Fruit fly (Drosophila melanogaster) whole organism, prepupa: ENCODE measurements around the gene ct.

ENCODE experiments used
- CG10631 ChIP-seq: fragments of 200-800 bp; sonication (Bioruptor generic); optimal IDR thresholded peaks from 2 replicates; lab custom pipeline; 2016; ENCODE audit warnings: missing biosample characterization, missing genetic modification characterization
- CG10669 ChIP-seq: fragments of 200-800 bp; sonication (Bioruptor generic); optimal IDR thresholded peaks from 3 replicates; lab custom pipeline; 2018; ENCODE audit warnings: missing biosample characterization, mild to moderate bottlenecking, missing genetic modification characterization, moderate library complexity
- CG11294 ChIP-seq: fragments of 200-800 bp; sonication (Bioruptor generic); IDR thresholded peaks from 2 replicates; pipeline ENCODE4 v1.3.6; 2022; ENCODE audit warnings: missing biosample characterization, missing genetic modification characterization
- CG11762 ChIP-seq: fragments of 200-800 bp; sonication (Bioruptor generic); optimal IDR thresholded peaks from 3 replicates; lab custom pipeline; 2016; ENCODE audit warnings: missing biosample characterization, missing genetic modification characterization; ENCODE audit not compliant: insufficient read depth
- CG11902 ChIP-seq: fragments of 200-800 bp; sonication (Bioruptor generic); optimal IDR thresholded peaks from 3 replicates; lab custom pipeline; 2016; ENCODE audit warnings: missing biosample characterization, missing genetic modification characterization
- CG15336 ChIP-seq: fragments of 200-800 bp; sonication (Bioruptor generic); IDR thresholded peaks from 2 replicates; pipeline ENCODE4 v1.3.6; 2022; ENCODE audit warnings: missing biosample characterization, missing genetic modification characterization
- CG1621 ChIP-seq: fragments of 200-800 bp; sonication (Bioruptor generic); optimal IDR thresholded peaks from 3 replicates; lab custom pipeline; 2018; ENCODE audit warnings: missing biosample characterization, mild to moderate bottlenecking, missing genetic modification characterization
- CG16779 ChIP-seq: fragments of 200-800 bp; sonication (Bioruptor generic); optimal IDR thresholded peaks from 3 replicates; lab custom pipeline; 2017; ENCODE audit warnings: missing biosample characterization, mild to moderate bottlenecking, missing genetic modification characterization
- CG31627 ChIP-seq: fragments of 200-800 bp; sonication (Bioruptor generic); optimal IDR thresholded peaks from 3 replicates; lab custom pipeline; 2016; ENCODE audit warnings: missing biosample characterization, missing genetic modification characterization
- CG32006 ChIP-seq: fragments of 200-800 bp; sonication (Bioruptor generic); optimal IDR thresholded peaks from 3 replicates; lab custom pipeline; 2017; ENCODE audit warnings: missing biosample characterization, mild to moderate bottlenecking, missing genetic modification characterization
- CG34406 ChIP-seq: fragments of 200-800 bp; sonication (Bioruptor generic); optimal IDR thresholded peaks from 3 replicates; lab custom pipeline; 2016; ENCODE audit warnings: missing biosample characterization, missing genetic modification characterization
- CG3919 ChIP-seq: fragments of 200-800 bp; sonication (Bioruptor generic); optimal IDR thresholded peaks from 3 replicates; lab custom pipeline; 2016; ENCODE audit warnings: missing biosample characterization, missing genetic modification characterization
- CG6163 ChIP-seq: fragments of 200-800 bp; sonication (Bioruptor generic); IDR thresholded peaks from 3 replicates; pipeline ENCODE4 v1.3.6; 2022; ENCODE audit warnings: missing biosample characterization, missing genetic modification characterization
- CG6276 ChIP-seq: fragments of 200-800 bp; sonication (Bioruptor generic); optimal IDR thresholded peaks from 2 replicates; lab custom pipeline; 2017; ENCODE audit warnings: missing biosample characterization, mild to moderate bottlenecking, missing genetic modification characterization
- CG6792 ChIP-seq: fragments of 200-800 bp; sonication (Bioruptor generic); optimal IDR thresholded peaks from 3 replicates; lab custom pipeline; 2016; ENCODE audit warnings: missing biosample characterization, missing genetic modification characterization
- CG6808 ChIP-seq: fragments of 200-800 bp; sonication (Bioruptor generic); optimal IDR thresholded peaks from 3 replicates; lab custom pipeline; 2017; ENCODE audit warnings: missing biosample characterization, missing genetic modification characterization, mild to moderate bottlenecking, moderate library complexity, missing genetic modification reagents
- CG6854 ChIP-seq: fragments of 200-800 bp; sonication (Bioruptor generic); optimal IDR thresholded peaks from 2 replicates; lab custom pipeline; 2017; ENCODE audit warnings: missing biosample characterization, mild to moderate bottlenecking, missing genetic modification characterization
- CG7368 ChIP-seq: fragments of 200-800 bp; sonication (Bioruptor generic); optimal IDR thresholded peaks from 3 replicates; lab custom pipeline; 2016; ENCODE audit warnings: missing biosample characterization, missing genetic modification characterization
- CG8119 ChIP-seq: fragments of 200-800 bp; sonication (Bioruptor generic); IDR thresholded peaks from 3 replicates; pipeline ENCODE4 v1.3.6; 2022; ENCODE audit warnings: missing biosample characterization, missing genetic modification characterization
- CG8319 ChIP-seq: fragments of 200-800 bp; sonication (Bioruptor generic); optimal IDR thresholded peaks from 3 replicates; lab custom pipeline; 2016; ENCODE audit warnings: missing biosample characterization, missing genetic modification characterization
- CG8632 ChIP-seq: fragments of 200-800 bp; sonication (Bioruptor generic); optimal IDR thresholded peaks from 3 replicates; lab custom pipeline; 2016; ENCODE audit warnings: missing biosample characterization, missing genetic modification characterization
- Eip75B ChIP-seq: fragments of 200-800 bp; sonication (Bioruptor generic); optimal IDR thresholded peaks from 3 replicates; lab custom pipeline; 2016; ENCODE audit warnings: missing biosample characterization, missing genetic modification characterization
- Eip78C ChIP-seq: fragments of 200-800 bp; sonication (Bioruptor generic); peaks from one replicate; lab custom pipeline; 2016; ENCODE audit warnings: missing biosample characterization, missing genetic modification characterization
- Eip93F ChIP-seq: fragments of 200-800 bp; sonication (Bioruptor generic); optimal IDR thresholded peaks from 2 replicates; lab custom pipeline; 2016; ENCODE audit warnings: missing biosample characterization, mild to moderate bottlenecking, missing genetic modification characterization
- Ets21C ChIP-seq: fragments of 200-800 bp; sonication (Bioruptor generic); optimal IDR thresholded peaks from 3 replicates; lab custom pipeline; 2016; ENCODE audit warnings: missing biosample characterization, missing genetic modification characterization
- Ets96B ChIP-seq: fragments of 200-800 bp; optimal IDR thresholded peaks from 2 replicates; lab custom pipeline; 2019; ENCODE audit warnings: missing biosample characterization, mild to moderate bottlenecking, missing genetic modification characterization, moderate library complexity
- Gug ChIP-seq: fragments of 200-800 bp; sonication (Bioruptor generic); IDR thresholded peaks from 2 replicates; pipeline ENCODE4 v1.3.6; 2022; ENCODE audit warnings: missing biosample characterization, missing genetic modification characterization
- Hr38 ChIP-seq: sonication (Bioruptor generic); optimal IDR thresholded peaks from 2 replicates; lab custom pipeline; 2016; ENCODE audit warnings: missing biosample characterization, missing genetic modification characterization
- Hr4 ChIP-seq: fragments of 200-800 bp; sonication (Bioruptor generic); optimal IDR thresholded peaks from 3 replicates; lab custom pipeline; 2016; ENCODE audit warnings: missing biosample characterization, missing genetic modification characterization
- Lpt ChIP-seq: fragments of 200-800 bp; sonication (Bioruptor generic); optimal IDR thresholded peaks from 3 replicates; lab custom pipeline; 2016; ENCODE audit warnings: missing biosample characterization, missing genetic modification characterization
- Met ChIP-seq: fragments of 200-800 bp; sonication (Bioruptor generic); optimal IDR thresholded peaks from 3 replicates; lab custom pipeline; 2016; ENCODE audit warnings: missing biosample characterization, missing genetic modification characterization
- Smox ChIP-seq: fragments of 200-800 bp; sonication (Bioruptor generic); optimal IDR thresholded peaks from 3 replicates; lab custom pipeline; 2016; ENCODE audit warnings: missing biosample characterization, missing genetic modification characterization
- Sox102F ChIP-seq: fragments of 200-800 bp; sonication (Bioruptor generic); optimal IDR thresholded peaks from 2 replicates; lab custom pipeline; 2016; ENCODE audit warnings: missing biosample characterization, mild to moderate bottlenecking, missing genetic modification characterization
- Sox14 ChIP-seq: fragments of 200-800 bp; sonication (Bioruptor generic); optimal IDR thresholded peaks from 3 replicates; lab custom pipeline; 2016; ENCODE audit warnings: missing biosample characterization, missing genetic modification characterization
- achi ChIP-seq: fragments of 200-800 bp; sonication (Bioruptor generic); optimal IDR thresholded peaks from 3 replicates; lab custom pipeline; 2016; ENCODE audit warnings: missing biosample characterization, missing genetic modification characterization
- acj6 ChIP-seq: fragments of 200-800 bp; sonication (Bioruptor generic); optimal IDR thresholded peaks from 3 replicates; lab custom pipeline; 2016; ENCODE audit warnings: missing biosample characterization, missing genetic modification characterization
- cyc ChIP-seq: fragments of 200-800 bp; sonication (Bioruptor generic); optimal IDR thresholded peaks from 3 replicates; lab custom pipeline; 2016; ENCODE audit warnings: missing biosample characterization, missing genetic modification characterization
- dac ChIP-seq: fragments of 200-800 bp; sonication (Bioruptor generic); optimal IDR thresholded peaks from 2 replicates; lab custom pipeline; 2017; ENCODE audit warnings: missing biosample characterization, mild to moderate bottlenecking, missing genetic modification characterization
- dsx ChIP-seq: fragments of 200-800 bp; optimal IDR thresholded peaks from 3 replicates; lab custom pipeline; 2019; ENCODE audit warnings: missing biosample characterization, mild to moderate bottlenecking, missing genetic modification characterization, moderate library complexity; ENCODE audit not compliant: poor library complexity, severe bottlenecking
- eg ChIP-seq: fragments of 200-800 bp; sonication (Bioruptor generic); IDR thresholded peaks from 3 replicates; pipeline ENCODE4 v1.3.6; 2022; ENCODE audit warnings: missing biosample characterization, missing genetic modification characterization
- esn ChIP-seq: fragments of 200-800 bp; sonication (Bioruptor generic); optimal IDR thresholded peaks from 2 replicates; lab custom pipeline; 2016; ENCODE audit warnings: missing biosample characterization, mild to moderate bottlenecking, missing genetic modification characterization, moderate library complexity
- fd59A ChIP-seq: fragments of 200-800 bp; sonication (Bioruptor generic); optimal IDR thresholded peaks from 2 replicates; lab custom pipeline; 2017; ENCODE audit warnings: missing biosample characterization, mild to moderate bottlenecking, missing genetic modification characterization, missing genetic modification reagents
- fd85E ChIP-seq: fragments of 200-800 bp; sonication (Bioruptor generic); optimal IDR thresholded peaks from 3 replicates; lab custom pipeline; 2016; ENCODE audit warnings: missing biosample characterization, missing genetic modification characterization
- fkh ChIP-seq: fragments of 200-800 bp; sonication (Bioruptor generic); optimal IDR thresholded peaks from 3 replicates; lab custom pipeline; 2017; ENCODE audit warnings: missing biosample characterization, mild to moderate bottlenecking, missing genetic modification characterization, moderate library complexity
- lz ChIP-seq: fragments of 200-800 bp; sonication (Bioruptor generic); optimal IDR thresholded peaks from 3 replicates; lab custom pipeline; 2016; ENCODE audit warnings: missing biosample characterization, missing genetic modification characterization
- net ChIP-seq: fragments of 200-800 bp; sonication (Bioruptor generic); optimal IDR thresholded peaks from 3 replicates; lab custom pipeline; 2016; ENCODE audit warnings: missing biosample characterization, missing genetic modification characterization
- pdm3 ChIP-seq: fragments of 200-800 bp; sonication (Bioruptor generic); optimal IDR thresholded peaks from 3 replicates; lab custom pipeline; 2016; ENCODE audit warnings: missing biosample characterization, missing genetic modification characterization
- salr ChIP-seq, 2 experiments: fragments of 200-800 bp; sonication (Bioruptor generic); optimal IDR thresholded peaks; 3 replicates each; lab custom pipeline; 2016 to 2018; ENCODE audit warnings: missing biosample characterization in 2 of 2, missing genetic modification characterization in 2 of 2, mild to moderate bottlenecking in 1 of 2
- ss ChIP-seq, 2 experiments: fragments of 200-800 bp; sonication (Bioruptor generic); optimal IDR thresholded peaks; 2 replicates in 1 of 2; 3 replicates in 1 of 2; lab custom pipeline; 2017 to 2018; ENCODE audit warnings: mild to moderate bottlenecking in 2 of 2, missing biosample characterization in 2 of 2, missing genetic modification characterization in 2 of 2, moderate library complexity in 1 of 2
- svp ChIP-seq: fragments of 200-800 bp; sonication (Bioruptor generic); peaks from one replicate; lab custom pipeline; 2016; ENCODE audit warnings: missing biosample characterization, missing genetic modification characterization
- topi ChIP-seq: fragments of 200-800 bp; sonication (Bioruptor generic); optimal IDR thresholded peaks from 3 replicates; lab custom pipeline; 2016; ENCODE audit warnings: missing biosample characterization, missing genetic modification characterization
- vri ChIP-seq: fragments of 200-800 bp; sonication (Bioruptor generic); optimal IDR thresholded peaks from 3 replicates; lab custom pipeline; 2016; ENCODE audit warnings: missing biosample characterization, mild to moderate bottlenecking, missing genetic modification characterization

Gene ct

dm6 chrX:7700239-7700793 is 92.1 kb downstream of the ct start:
- no peak for TF ChIP-seq CG6854 (GFP tag; lab: Kevin White, UChicago)
- TF ChIP-seq CG15336, result peak; percentile 88
- TF ChIP-seq CG6808 (GFP tag; lab: Kevin White, UChicago), result no peak
- TF ChIP-seq CG8119 (GFP tag; lab: Robert Waterston, UW), result peak; percentile 82
- TF ChIP-seq CG11762 (GFP tag; lab: Kevin White, UChicago), result peak; percentile 58
- peak; percentile 85 for TF ChIP-seq topi (GFP tag; lab: Kevin White, UChicago)
- no peak for TF ChIP-seq CG16779 (tag; lab: Kevin White, UChicago)
- TF ChIP-seq esn (GFP tag; lab: Kevin White, UChicago), result peak; percentile 85
- TF ChIP-seq fd59A (GFP tag; lab: Kevin White, UChicago), result peak; percentile 60
- TF ChIP-seq CG6792 (GFP tag; lab: Kevin White, UChicago), result peak; percentile 76
- peak; percentile 50 for TF ChIP-seq Ets96B
- TF ChIP-seq CG3919, result peak; percentile 79
- TF ChIP-seq CG11902, result peak; percentile 80
- peak; percentile 92 for TF ChIP-seq CG31627
- TF ChIP-seq Hr38 (GFP tag; lab: Kevin White, UChicago), result peak; percentile 73
- peak; percentile 74 for TF ChIP-seq fkh
- peak; percentile 59 for TF ChIP-seq CG34406 (GFP tag; lab: Kevin White, UChicago)
- peak; percentile 85 for TF ChIP-seq Sox14 (GFP tag; lab: Kevin White, UChicago)
- peak; percentile 79 for TF ChIP-seq CG7368 (GFP tag; lab: Kevin White, UChicago)
- TF ChIP-seq CG6276 (GFP tag; lab: Kevin White, UChicago), result peak; percentile 78
- peak; percentile 71 for TF ChIP-seq CG10631 (GFP tag; lab: Kevin White, UChicago)
- peak; percentile 89 for TF ChIP-seq CG6163 (GFP tag; lab: Robert Waterston, UW)
- peak; percentile 96 for TF ChIP-seq eg
- TF ChIP-seq Hr4 (GFP tag; lab: Kevin White, UChicago), result peak; percentile 85
- peak; percentile 53 for TF ChIP-seq CG8632 (GFP tag; lab: Kevin White, UChicago)
- TF ChIP-seq CG8319, result peak; percentile 56
- peak; percentile 44 for TF ChIP-seq Eip75B (GFP tag; lab: Kevin White, UChicago)
- no peak for TF ChIP-seq fd85E (GFP tag; lab: Kevin White, UChicago)
- TF ChIP-seq Smox (GFP tag; lab: Kevin White, UChicago), result peak; percentile 80
- TF ChIP-seq lz, result peak; percentile 87
- TF ChIP-seq vri (GFP tag; lab: Kevin White, UChicago), result peak; percentile 82
- TF ChIP-seq Eip93F, result no peak
- peak; percentile 66 for TF ChIP-seq Sox102F (GFP tag; lab: Kevin White, UChicago)
- TF ChIP-seq cyc (GFP tag; lab: Kevin White, UChicago), result peak; percentile 89
- peak; percentile 89 for TF ChIP-seq CG32006 (GFP tag; lab: Kevin White, UChicago)
- peak; percentile 73 for TF ChIP-seq Lpt (GFP tag; lab: Kevin White, UChicago)
- peak; percentile 84 for TF ChIP-seq acj6
- peak; percentile 88 for TF ChIP-seq pdm3 (GFP tag; lab: Kevin White, UChicago)
- TF ChIP-seq salr (GFP tag; optimal IDR thresholded peaks at IDR 0.05; lab: Kevin White, UChicago), result peak; percentile 60 to 62
- TF ChIP-seq CG1621 (tag; lab: Kevin White, UChicago), result peak; percentile 63
- peak; percentile 85 for TF ChIP-seq dac
- TF ChIP-seq Eip78C, result peak; percentile 89
- peak; percentile 89 for TF ChIP-seq CG11294
- peak; percentile 84 for TF ChIP-seq Ets21C (GFP tag; lab: Kevin White, UChicago)
- peak; percentile 82 for TF ChIP-seq net (GFP tag; lab: Kevin White, UChicago)
- TF ChIP-seq Met (GFP tag; lab: Kevin White, UChicago), result peak; percentile 86
- peak; percentile 91 for TF ChIP-seq Gug (GFP tag; lab: Robert Waterston, UW)
- peak; percentile 81 for TF ChIP-seq achi
- peak in 1 of 2 experiments; percentile 35 for TF ChIP-seq ss (GFP tag; optimal IDR thresholded peaks at IDR 0.05; lab: Kevin White, UChicago)
- no peak for TF ChIP-seq dsx
- peak; percentile 89 for TF ChIP-seq svp (GFP tag; lab: Kevin White, UChicago)
- peak; percentile 60 for TF ChIP-seq CG10669 (GFP tag; lab: Kevin White, UChicago)
